Worm (Caenorhabditis elegans) whole organism, L1 larva: ENCODE results near the gene pgp-13.

ENCODE experiments used
- C16A3.4 ChIP-seq: fragments of 150-350 bp; optimal IDR thresholded peaks from 2 replicates; lab custom pipeline; 2014; ENCODE audit warnings: missing biosample characterization, missing genetic modification characterization
- blmp-1 ChIP-seq: fragments of 150-350 bp; optimal IDR thresholded peaks from 2 replicates; lab custom pipeline; 2014; ENCODE audit warnings: missing biosample characterization, missing genetic modification characterization
- ceh-8 ChIP-seq: fragments of 200-800 bp; sonication (Bioruptor generic); optimal IDR thresholded peaks from 2 replicates; lab custom pipeline; 2018; ENCODE audit warnings: mild to moderate bottlenecking, missing genetic modification characterization, moderate library complexity, missing compliant biosample characterization
- efl-3 ChIP-seq: fragments of 200-800 bp; sonication (Bioruptor generic); optimal IDR thresholded peaks from 2 replicates; lab custom pipeline; 2018; ENCODE audit warnings: mild to moderate bottlenecking, missing genetic modification characterization, missing compliant biosample characterization
- fkh-8 ChIP-seq: sonication (generic microtip); optimal IDR thresholded peaks from 2 replicates; lab custom pipeline; 2016; ENCODE audit warnings: mild to moderate bottlenecking, missing genetic modification characterization, missing compliant biosample characterization
- hlh-4 ChIP-seq: sonication (generic microtip); optimal IDR thresholded peaks from 2 replicates; lab custom pipeline; 2016; ENCODE audit warnings: mild to moderate bottlenecking, missing genetic modification characterization, missing compliant biosample characterization
- lin-13 ChIP-seq: fragments of 150-350 bp; optimal IDR thresholded peaks from 2 replicates; lab custom pipeline; 2014; ENCODE audit warnings: missing biosample characterization, missing genetic modification reagents, missing genetic modification characterization
- mep-1 ChIP-seq: fragments of 150-350 bp; optimal IDR thresholded peaks from 2 replicates; lab custom pipeline; 2014; ENCODE audit warnings: missing biosample characterization, missing genetic modification characterization
- nhr-84 ChIP-seq: sonication (generic microtip); optimal IDR thresholded peaks from 2 replicates; lab custom pipeline; 2017; ENCODE audit warnings: missing biosample characterization, missing genetic modification characterization
- sptf-1 ChIP-seq: fragments of 150-350 bp; optimal IDR thresholded peaks from 2 replicates; lab custom pipeline; 2014; ENCODE audit warnings: missing biosample characterization, missing genetic modification characterization
- tbx-2 ChIP-seq: sonication (generic microtip); optimal IDR thresholded peaks from 2 replicates; lab custom pipeline; 2016; ENCODE audit warnings: missing genetic modification characterization, missing compliant biosample characterization
- unc-62 ChIP-seq: fragments of 150-350 bp; optimal IDR thresholded peaks from 2 replicates; lab custom pipeline; 2014; ENCODE audit warnings: missing biosample characterization, missing genetic modification reagents, missing genetic modification characterization
- ztf-11 ChIP-seq, 2 experiments: sonication (generic microtip); optimal IDR thresholded peaks; 2 replicates each; lab custom pipeline; 2016 to 2017; ENCODE audit warnings: missing genetic modification characterization in 2 of 2, missing biosample characterization in 1 of 2, missing compliant biosample characterization in 1 of 2

DNA sequence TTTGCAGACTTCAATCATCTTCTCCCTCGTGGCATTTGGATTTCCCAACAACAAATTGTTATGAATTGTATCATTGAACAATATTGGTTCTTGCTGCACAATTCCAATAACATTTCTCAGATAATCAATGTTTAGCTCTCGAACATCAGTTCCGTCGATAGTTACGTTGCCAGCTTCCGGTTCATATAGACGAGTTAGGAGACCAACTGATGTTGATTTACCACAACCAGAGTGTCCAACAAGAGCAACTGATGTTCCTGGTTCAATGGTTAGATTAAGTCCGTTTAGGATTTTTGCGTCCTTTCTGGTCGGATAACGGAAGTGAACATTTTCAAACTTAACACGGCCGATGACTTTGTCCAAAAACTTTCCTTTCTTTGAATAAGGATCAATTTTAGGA, 15.5 kb downstream of the pgp-13 start:
- no peak for TF ChIP-seq ztf-11 (tag; optimal IDR thresholded peaks at IDR 0.05; lab: Kevin White, UChicago)
- TF ChIP-seq C16A3.4 (tag; lab: Kevin White, UChicago) = no peak
- TF ChIP-seq tbx-2 (tag; lab: Kevin White, UChicago) = no peak
- no peak for TF ChIP-seq hlh-4
- TF ChIP-seq mep-1 (tag; lab: Kevin White, UChicago) = no peak
- TF ChIP-seq blmp-1 (tag; lab: Kevin White, UChicago) = no peak
- no peak for TF ChIP-seq fkh-8 (tag; lab: Kevin White, UChicago)
- TF ChIP-seq efl-3 = no peak
- TF ChIP-seq lin-13 = no peak
- no peak for TF ChIP-seq sptf-1
- no peak for TF ChIP-seq ceh-8 (GFP tag; lab: Kevin White, UChicago)
- no peak for TF ChIP-seq unc-62
- TF ChIP-seq nhr-84 = no peak
